Fruit fly (Drosophila melanogaster): ENCODE measurements around the gene CG3603.

The CG3603 gene

DNA sequence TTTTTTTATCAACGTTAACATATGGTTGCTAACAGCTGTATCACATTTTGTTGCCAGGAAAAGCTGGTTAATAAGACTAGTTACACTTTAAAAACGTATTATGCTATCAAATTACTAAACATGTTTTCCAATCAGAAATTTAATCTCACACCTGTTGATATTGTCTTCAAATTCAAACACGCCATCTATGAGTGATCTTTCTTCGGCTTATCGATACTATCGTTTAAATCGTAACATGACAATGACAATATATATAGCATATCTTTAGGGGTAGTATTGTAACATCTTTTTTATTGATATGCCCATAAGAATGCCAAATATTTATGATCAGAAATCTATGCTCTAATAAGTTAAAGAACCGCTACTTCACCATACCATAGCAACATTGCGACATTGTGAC lies 1.3 kb downstream of the CG3603 start:
- TF ChIP-seq CTCF (optimal IDR thresholded peaks at IDR 0.05) (peak; percentile 85 to 87), CG8478 (optimal IDR thresholded peaks at IDR 0.05) (no peak)

DNA sequence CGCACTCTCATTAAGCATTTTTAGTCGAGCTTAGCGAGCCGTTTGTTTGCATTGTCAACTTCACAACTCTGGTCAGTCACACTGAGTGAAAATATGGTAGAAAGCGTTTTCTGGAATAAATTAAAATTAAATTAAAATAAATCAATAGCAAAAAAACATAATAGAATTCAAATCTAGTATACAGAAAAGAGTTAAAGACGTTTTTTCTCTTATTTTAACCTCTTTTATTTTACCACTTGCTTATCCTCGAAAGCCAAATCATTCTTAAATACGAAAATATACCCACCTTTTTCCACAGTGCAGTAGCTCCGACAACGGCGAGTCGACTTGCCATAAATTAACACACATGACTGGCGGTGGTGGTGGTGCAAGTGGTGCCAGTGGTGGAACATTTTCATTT lies 3.8 kb downstream of the CG3603 start:
- TF ChIP-seq CG8478 (optimal IDR thresholded peaks at IDR 0.05) (no peak), CTCF (optimal IDR thresholded peaks at IDR 0.05) (no peak)

- no peak for TF ChIP-seq CG8478 (optimal IDR thresholded peaks at IDR 0.05)
- TF ChIP-seq CTCF (optimal IDR thresholded peaks at IDR 0.05) = no peak
Measured at dm6 chrX:2956641-2957040, 8.8 kb downstream of the CG3603 start.

DNA sequence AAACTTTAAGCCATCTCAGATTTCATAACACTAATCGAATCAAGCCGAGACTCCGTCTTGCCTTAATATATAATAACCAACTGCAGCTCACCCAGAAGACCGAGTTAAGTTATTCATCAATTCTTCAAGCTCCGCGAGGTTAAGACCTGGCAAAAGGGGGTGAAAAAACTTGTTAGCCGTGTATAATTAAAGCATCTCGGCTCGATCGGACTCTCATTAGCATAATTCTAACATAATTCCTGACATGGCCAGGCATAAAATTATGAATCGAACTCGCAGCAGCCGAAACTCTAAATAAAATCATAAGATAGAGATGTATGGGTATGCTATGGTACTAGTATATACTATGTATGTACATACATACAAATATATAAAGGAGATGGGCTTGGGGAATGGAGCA lies 15.3 kb downstream of the CG3603 start:
- no peak for TF ChIP-seq CG8478 (optimal IDR thresholded peaks at IDR 0.05)
- TF ChIP-seq CTCF (optimal IDR thresholded peaks at IDR 0.05) = no peak

DNA sequence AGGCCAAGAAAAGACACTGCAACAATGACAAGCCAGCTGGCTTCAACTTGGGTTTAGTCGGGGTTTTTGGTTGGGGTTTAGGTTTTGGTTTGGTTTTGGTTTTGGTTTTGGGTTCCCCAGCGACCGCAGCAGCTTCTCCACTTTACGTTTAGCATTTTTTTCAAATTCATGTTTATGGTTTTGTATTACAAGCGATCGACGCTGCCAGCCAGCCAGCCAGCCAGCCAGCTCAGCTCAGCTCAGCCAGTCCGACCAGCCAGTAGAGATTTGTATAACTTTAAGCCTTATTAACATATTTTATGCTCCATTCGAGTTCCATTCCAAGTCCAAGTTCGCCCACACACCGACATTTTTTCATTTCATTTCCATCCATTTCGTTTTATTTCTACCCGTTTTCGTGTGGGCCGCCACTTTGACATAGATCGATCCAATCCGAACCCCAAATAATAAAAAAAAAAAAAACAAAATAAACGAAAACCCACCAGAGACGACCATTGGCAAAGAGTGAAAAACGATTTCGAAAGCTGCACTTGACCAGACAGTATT lies 16.0 kb downstream of the CG3603 start:
- TF ChIP-seq CG8478 (optimal IDR thresholded peaks at IDR 0.05) = no peak
- no peak for TF ChIP-seq CTCF (optimal IDR thresholded peaks at IDR 0.05)

DNA sequence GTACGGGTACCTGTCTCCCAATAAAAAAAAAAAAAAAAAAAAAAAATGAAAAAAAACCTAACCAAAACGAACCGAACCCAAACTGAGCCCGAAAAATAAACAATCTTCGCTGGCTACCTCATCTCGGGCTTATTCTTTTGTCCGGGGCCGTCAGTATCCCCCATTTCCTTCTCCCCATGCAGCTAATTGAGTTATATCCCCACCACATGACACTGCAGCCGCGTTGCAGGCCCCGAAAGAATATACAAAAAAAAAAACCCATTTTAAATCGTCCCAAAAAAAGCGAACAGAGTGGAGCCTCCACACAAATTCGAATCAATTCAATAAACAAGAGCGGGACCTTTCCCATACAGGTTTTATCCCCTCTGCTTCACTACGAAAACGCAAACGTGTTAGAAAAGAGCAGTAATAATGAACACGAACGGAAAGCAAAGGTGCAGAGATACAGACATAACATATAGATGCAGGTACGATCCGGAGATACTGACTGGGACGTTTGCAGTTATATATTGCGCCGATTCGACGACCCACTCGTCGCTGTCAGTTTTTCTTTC lies 16.9 kb downstream of the CG3603 start:
- TF ChIP-seq CG8478 (optimal IDR thresholded peaks at IDR 0.05) (no peak), CTCF (optimal IDR thresholded peaks at IDR 0.05) (no peak)

DNA sequence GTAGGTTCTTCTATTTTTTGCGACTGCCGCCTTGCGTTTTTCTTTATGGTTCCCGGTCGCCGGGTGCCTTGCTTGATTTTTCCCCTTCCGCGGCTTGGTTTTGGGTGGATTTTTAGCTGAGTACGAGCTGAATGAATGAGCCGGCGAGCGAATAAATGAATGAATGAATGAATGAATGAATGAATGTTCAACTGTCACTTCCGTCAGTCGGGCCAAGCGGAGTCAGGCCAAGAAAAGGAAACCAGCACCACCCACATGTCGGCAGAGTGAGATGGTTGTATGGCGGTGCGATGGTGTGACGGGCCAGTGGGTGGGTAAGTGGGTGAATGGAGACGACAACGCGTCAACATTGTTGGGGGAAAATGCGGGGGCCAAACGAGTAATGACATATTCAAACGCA lies 21.2 kb downstream of the CG3603 start:
- no peak for TF ChIP-seq CG8478 (optimal IDR thresholded peaks at IDR 0.05)
- no peak for TF ChIP-seq CTCF (optimal IDR thresholded peaks at IDR 0.05)

DNA sequence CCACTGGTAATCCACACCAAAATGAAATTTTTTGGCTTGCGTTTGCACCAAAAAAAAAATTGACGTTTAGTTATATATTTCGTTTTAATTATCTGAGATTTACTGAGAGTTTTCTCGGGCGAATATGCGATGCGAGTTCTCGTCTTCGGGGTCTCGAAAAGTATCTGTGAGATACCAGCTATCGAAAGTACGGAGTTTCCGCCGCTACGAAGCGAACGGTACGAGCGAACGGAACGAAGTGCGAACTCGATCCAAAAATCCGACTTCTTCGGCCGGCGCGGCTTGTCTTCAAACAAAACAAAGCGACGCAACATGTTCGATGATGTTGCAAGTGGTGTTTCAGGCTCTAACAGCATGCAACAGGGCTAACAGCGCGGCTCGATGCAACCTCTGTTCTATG lies 25.8 kb downstream of the CG3603 start, which contains the start of gene rst:
Gene rst (minus strand): TSS at position 242 of the 400 bp plus-strand sequence.
- TF ChIP-seq CG8478 (optimal IDR thresholded peaks at IDR 0.05) = no peak
- TF ChIP-seq CTCF (optimal IDR thresholded peaks at IDR 0.05) = no peak

DNA sequence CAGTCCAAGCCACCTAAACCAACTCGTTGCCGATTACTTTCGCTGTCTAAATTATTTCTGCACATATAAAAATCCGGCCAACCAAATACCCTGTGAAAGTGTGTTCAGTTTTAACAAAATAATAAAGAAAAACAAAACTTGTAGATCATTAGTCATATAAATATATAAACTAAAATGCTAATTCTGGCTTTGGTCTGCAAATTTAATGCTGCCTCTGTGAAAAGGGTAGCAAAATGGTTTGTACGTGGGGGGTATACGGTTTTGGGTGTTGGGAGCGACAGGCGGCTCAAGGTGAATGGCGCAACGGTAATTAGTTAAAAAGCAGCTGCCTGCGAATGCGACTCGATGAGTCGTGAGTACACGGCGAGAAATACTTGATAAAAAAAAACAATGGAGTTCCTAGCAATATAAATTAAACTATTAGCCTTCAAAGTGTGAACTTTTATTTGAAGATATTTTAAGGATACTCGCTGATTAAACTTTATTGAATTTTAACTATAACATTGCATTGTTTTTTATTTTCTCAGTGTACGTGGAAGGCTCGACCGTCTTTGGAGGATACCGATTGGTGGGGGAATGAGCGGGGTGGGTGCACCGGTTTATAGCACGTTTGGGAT lies 30.1 kb downstream of the CG3603 start:
- TF ChIP-seq CG8478 (optimal IDR thresholded peaks at IDR 0.05) = no peak
- no peak for TF ChIP-seq CTCF (optimal IDR thresholded peaks at IDR 0.05)

DNA sequence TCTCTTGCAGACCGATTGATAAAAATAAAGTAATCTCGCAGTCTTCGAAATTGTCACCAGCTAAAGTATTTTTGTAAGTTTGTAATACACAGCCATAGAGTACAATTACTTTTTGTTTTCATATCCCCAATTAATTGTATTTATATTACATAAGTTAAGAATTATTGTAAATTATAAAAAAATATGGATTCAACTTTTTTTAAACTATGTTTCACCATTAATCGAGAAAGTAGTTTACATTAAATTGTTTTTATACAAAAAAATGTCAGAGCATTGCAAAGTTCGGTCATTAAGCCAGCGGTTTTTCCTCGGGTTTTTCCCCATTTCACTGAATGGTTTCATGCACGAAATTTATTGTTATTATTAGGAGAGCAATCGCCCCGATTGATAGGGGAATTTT lies 32.5 kb downstream of the CG3603 start:
- TF ChIP-seq CG8478 (optimal IDR thresholded peaks at IDR 0.05) (no peak), CTCF (optimal IDR thresholded peaks at IDR 0.05) (no peak)

DNA sequence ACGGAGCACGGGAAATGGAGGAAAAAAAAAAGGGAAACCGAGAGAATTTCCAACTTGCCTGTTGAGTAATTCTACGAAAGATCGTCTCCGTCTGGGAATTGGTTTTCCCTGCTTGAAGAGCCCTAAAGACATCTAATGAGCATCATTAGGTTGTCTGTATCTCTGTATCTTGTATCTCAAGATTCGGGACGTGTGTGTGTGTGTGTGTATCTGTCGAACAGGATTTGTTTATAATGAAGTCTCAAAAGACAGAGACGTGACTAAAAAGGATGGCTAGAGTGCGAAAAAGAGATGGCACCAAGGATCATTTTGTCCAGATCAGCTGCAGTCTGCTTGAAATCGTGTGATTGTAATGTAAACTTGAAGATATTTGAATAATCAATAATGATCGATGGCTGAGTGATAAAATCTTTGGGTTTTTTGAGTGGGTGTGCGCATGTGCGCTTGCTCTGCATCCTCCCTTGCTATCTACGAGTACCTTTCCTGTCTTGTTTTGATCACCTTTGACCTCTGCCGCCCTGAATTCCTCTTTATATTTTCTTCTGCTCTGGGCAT lies 34.7 kb downstream of the CG3603 start:
- TF ChIP-seq CTCF (optimal IDR thresholded peaks at IDR 0.05) (no peak), CG8478 (optimal IDR thresholded peaks at IDR 0.05) (no peak)

DNA sequence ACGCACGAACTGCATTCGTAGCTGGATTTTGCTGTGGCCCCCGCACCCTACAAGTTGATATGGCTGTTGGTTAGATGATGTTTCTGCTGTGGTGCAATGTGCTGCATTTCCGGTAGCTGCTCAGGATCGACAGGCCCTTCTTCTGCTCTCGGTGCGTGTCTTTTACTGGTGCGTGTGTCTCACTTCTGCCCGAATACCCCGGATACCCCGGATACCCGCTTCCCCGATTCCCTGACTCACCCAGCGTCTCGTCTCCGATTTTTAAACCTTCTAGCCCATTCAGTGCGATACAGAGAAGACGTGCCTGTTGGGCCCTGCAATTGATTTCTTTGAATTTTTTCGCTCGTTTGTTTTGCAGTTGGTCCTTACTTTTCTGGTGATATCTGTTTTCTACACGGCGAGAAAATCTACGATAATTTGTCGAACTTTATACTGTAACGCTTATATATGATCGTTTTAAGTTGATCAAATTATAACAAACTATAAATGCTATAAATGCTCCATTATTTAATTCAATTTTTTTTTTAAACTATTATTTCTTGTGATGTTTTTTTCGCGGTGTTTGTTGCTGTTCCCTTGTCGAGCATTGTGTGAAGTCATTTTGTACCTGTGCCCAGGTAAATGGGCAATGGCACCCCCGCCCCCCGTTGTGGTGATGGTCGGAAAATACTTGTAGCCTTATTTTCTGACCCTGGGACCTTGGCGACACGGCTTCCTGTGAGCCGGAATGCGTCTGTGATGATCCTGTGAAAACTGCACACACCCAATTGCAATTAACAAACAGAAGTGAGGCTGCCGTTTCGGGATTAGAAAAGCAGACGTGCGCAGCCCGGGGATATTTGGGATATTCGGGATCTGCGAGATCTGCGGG lies 37.3 kb downstream of the CG3603 start:
- no peak for TF ChIP-seq CTCF (optimal IDR thresholded peaks at IDR 0.05)
- TF ChIP-seq CG8478 (optimal IDR thresholded peaks at IDR 0.05) = no peak

DNA sequence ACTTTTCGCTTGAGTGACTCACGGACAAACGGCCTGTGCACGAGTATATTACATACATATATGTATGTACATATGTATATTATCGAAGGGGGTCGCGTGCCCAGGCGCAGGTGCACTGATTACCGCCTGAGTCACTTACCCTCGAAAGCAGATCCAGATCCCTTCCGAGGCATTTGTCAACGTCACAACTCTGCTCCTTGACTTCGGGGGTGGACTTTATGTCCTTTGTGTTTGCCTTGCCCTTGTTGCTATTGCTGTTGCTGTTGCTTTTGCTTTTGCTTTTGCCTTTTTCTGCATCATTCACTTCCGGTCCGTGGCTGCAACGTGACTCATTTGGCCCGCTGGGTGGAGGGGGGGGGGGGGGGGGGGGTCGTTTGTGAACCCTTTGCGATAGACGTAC lies 39.5 kb downstream of the CG3603 start:
- TF ChIP-seq CG8478 (optimal IDR thresholded peaks at IDR 0.05) (no peak), CTCF (optimal IDR thresholded peaks at IDR 0.05) (no peak)

dm6 chrX:2989332-2989731 lies 41.5 kb downstream of the CG3603 start:
- TF ChIP-seq CG8478 (optimal IDR thresholded peaks at IDR 0.05) = no peak
- TF ChIP-seq CTCF (optimal IDR thresholded peaks at IDR 0.05) = no peak

dm6 chrX:2990952-2991351 lies 43.1 kb downstream of the CG3603 start:
- no peak for TF ChIP-seq CG8478 (optimal IDR thresholded peaks at IDR 0.05)
